Worm (Caenorhabditis elegans): ENCODE data around the gene scl-17.

DNA sequence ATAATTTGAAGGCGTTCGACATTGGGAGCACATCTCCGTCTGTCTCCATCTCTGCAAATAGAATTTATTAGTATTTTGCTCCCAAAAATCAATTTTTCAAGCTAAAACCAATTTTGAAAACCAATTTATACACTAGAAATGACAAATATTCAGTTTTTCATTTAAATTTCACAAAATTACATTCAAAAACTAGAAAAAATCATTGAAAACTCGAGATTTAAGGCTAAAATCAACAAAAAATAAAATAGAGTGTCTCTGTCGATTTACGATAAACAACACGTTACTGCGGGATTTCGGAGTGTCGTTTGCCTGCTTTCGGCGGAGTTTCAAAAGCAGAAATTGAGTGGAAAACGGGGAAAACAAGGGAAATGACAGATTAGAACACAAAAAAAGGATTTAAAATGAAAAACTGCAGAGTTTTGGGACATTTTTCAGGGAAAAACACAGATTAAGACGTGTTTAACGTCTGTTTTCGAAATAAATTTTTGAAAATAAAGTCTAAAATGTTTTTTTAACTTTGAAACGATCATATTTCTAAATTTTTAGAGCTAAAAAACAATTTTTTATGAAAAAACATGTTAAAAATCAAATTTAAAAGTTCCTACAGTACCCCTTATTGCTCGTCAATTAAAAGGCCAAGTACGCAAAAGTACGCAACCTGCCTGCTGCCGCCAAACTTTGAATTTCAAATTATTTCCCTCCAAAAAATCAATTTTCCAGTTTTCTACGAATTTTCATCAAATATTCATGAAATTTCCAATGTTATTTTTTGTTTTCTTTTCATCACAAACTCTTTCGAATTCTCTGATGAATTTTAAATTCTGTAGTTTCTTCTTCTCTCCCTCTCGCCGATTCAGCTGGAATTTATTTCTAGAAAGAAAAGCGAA lies 7.3 kb upstream of the scl-17 start, which contains the start of gene nol-6:
- TF ChIP-seq nhr-6 (tag; optimal IDR thresholded peaks at IDR 0.05) (no peak), elt-3 (tag; optimal IDR thresholded peaks at IDR 0.05) (no peak), alr-1 (tag; optimal IDR thresholded peaks at IDR 0.05) (no peak), ztf-1 (GFP tag; conservative IDR thresholded peaks at IDR 0.05) (no peak), aly-2 (tag; optimal IDR thresholded peaks at IDR 0.05) (no peak), ama-1 (optimal IDR thresholded peaks at IDR 0.05) (no peak), lsy-2 (tag; optimal IDR thresholded peaks at IDR 0.05) (peak; percentile 31 to 69), skn-1 (tag; optimal IDR thresholded peaks at IDR 0.05) (no peak), mab-5 (tag; optimal IDR thresholded peaks at IDR 0.05) (no peak)

Data from whole organism, L2 larva.